Fruit fly (Drosophila melanogaster): ENCODE measurements around the gene Spn.

DNA sequence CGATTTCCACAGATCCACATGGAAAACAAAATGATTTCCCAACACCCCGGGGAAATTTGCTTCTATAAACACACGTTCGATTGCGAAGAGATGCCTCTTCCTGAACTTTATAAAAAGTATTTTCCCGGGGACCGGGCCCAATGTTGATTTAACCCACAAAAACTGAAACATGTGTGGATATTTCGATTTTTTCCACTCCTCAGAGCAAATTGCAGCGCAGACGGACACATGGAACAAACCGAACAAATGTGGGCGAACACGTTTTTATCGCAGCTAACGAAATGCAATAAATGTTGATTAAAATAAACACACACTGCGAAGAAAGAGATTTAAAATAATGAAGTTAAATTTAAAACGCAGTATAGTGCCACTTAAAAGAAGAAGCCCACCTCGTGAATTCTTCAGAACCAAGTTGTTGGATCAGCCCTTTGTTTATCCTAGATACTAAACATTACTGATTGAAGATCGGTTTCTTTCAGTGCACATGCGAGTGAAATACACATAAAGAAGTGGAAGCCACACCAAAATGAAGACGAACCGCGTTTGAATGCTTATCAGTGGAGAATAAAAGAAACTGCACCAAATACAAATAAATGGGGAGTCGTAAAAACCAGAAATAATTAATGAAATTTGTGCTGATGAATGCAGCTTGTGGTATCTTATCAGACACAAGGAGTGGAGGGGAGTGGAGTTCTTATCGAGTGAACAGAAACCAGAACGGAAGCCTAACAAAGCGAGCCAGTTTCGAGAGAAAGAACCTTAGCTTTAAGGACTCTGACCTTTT lies 28.9 kb upstream of the Spn start:
- peak; percentile 42 for TF ChIP-seq CG3163 (GFP tag; optimal IDR thresholded peaks at IDR 0.05)
- TF ChIP-seq CG16813 (GFP tag; IDR thresholded peaks at IDR 0.05; ENCODE audit: partially characterized antibody), result no peak
- TF ChIP-seq tgo (GFP tag; IDR thresholded peaks at IDR 0.05), result peak; percentile 87
- peak; percentile 58 for TF ChIP-seq pnt (GFP tag; optimal IDR thresholded peaks at IDR 0.05)
- peak; percentile 42 for TF ChIP-seq CG15011 (GFP tag; optimal IDR thresholded peaks at IDR 0.05)
- no peak for TF ChIP-seq hbn (GFP tag; IDR thresholded peaks at IDR 0.05; ENCODE audit: partially characterized antibody)
